Worm (Caenorhabditis elegans) whole organism, L1 larva: ENCODE measurements around the gene C03H5.3.

Experiments used
- blmp-1 ChIP-seq: fragments of 150-350 bp; optimal IDR thresholded peaks from 2 replicates; lab custom pipeline; 2014; ENCODE audit warnings: missing biosample characterization, missing genetic modification characterization
- ces-1 ChIP-seq: fragments of 150-350 bp; optimal IDR thresholded peaks from 2 replicates; lab custom pipeline; 2014; ENCODE audit warnings: missing biosample characterization, missing genetic modification reagents, missing genetic modification characterization
- egl-27 ChIP-seq, 2 experiments: fragments of 150-350 bp in 1 of 2; sonication (generic microtip); optimal IDR thresholded peaks; 3 replicates each; lab custom pipeline; 2017 to 2018; ENCODE audit warnings: missing biosample characterization in 2 of 2, missing genetic modification characterization in 2 of 2, missing genetic modification reagents in 2 of 2
- fos-1 ChIP-seq: fragments of 150-350 bp; optimal IDR thresholded peaks from 2 replicates; lab custom pipeline; 2014; ENCODE audit warnings: missing biosample characterization, missing genetic modification characterization
- hlh-17 ChIP-seq: fragments of 200-800 bp; sonication (Bioruptor generic); optimal IDR thresholded peaks from 2 replicates; lab custom pipeline; 2018; ENCODE audit warnings: missing genetic modification characterization, mild to moderate bottlenecking, missing compliant biosample characterization, moderate library complexity, borderline replicate concordance
- lin-39 ChIP-seq: fragments of 150-350 bp; optimal IDR thresholded peaks from 2 replicates; lab custom pipeline; 2014; ENCODE audit warnings: missing biosample characterization, missing genetic modification reagents, missing genetic modification characterization
- lsy-2 ChIP-seq, 2 experiments: fragments of 150-350 bp; optimal IDR thresholded peaks; 2 replicates each; lab custom pipeline; 2014; ENCODE audit warnings: missing biosample characterization in 2 of 2, missing genetic modification characterization in 2 of 2
- pqm-1 ChIP-seq: sonication (generic microtip); optimal IDR thresholded peaks from 3 replicates; lab custom pipeline; 2017; ENCODE audit warnings: missing biosample characterization, missing genetic modification characterization
- sptf-1 ChIP-seq: fragments of 150-350 bp; optimal IDR thresholded peaks from 2 replicates; lab custom pipeline; 2014; ENCODE audit warnings: missing biosample characterization, missing genetic modification characterization
- ztf-11 ChIP-seq, 2 experiments: sonication (generic microtip); optimal IDR thresholded peaks; 2 replicates each; lab custom pipeline; 2016 to 2017; ENCODE audit warnings: missing genetic modification characterization in 2 of 2, missing biosample characterization in 1 of 2, missing compliant biosample characterization in 1 of 2

DNA sequence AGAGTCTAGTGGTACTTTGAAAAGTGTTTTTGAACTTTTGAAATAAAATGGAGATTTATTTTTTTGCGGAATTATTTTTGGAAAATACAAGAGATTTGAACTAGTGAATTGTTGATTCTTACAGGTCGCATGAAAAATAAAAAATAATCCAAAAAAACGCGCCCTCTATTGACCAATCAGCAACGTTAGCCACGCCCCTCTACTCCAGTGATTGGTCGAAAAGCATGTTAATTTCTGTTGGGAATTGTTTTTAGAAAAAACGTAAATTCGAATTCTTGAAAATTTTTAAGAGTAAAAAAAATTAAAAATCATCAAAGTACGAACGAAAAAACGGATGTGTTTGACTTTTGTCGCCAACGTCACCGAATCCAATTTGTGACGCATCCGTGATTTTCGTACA is 15.5 kb upstream of the C03H5.3 start:
- TF ChIP-seq fos-1 (no peak), egl-27 (tag; optimal IDR thresholded peaks at IDR 0.05; lab: Kevin White, UChicago) (no peak), lin-39 (no peak), ces-1 (GFP tag; lab: Kevin White, UChicago) (no peak), sptf-1 (tag; lab: Kevin White, UChicago) (no peak), pqm-1 (tag; lab: Kevin White, UChicago) (no peak), ztf-11 (tag; optimal IDR thresholded peaks at IDR 0.05; lab: Kevin White, UChicago) (no peak), hlh-17 (GFP tag; lab: Kevin White, UChicago) (no peak), lsy-2 (tag; optimal IDR thresholded peaks at IDR 0.05; lab: Kevin White, UChicago) (no peak), blmp-1 (tag; lab: Kevin White, UChicago) (no peak)
